Worm (Caenorhabditis elegans) whole organism, midembryonic: ENCODE results near the gene K02A2.1.
A peak's percentile ranks its signal among the peaks of the same experiment; 100 is the strongest.

Experiments used
- T22C8.4 ChIP-seq: fragments of 200-800 bp; sonication (Bioruptor generic); IDR thresholded peaks from 2 replicates; pipeline ENCODE4 v1.3.6; 2022; ENCODE audit warnings: missing genetic modification characterization, missing compliant biosample characterization
- cog-1 ChIP-seq: sonication (generic microtip); optimal IDR thresholded peaks from 2 replicates; lab custom pipeline; 2016; ENCODE audit warnings: missing genetic modification characterization, missing compliant biosample characterization
- flt-1 ChIP-seq: fragments of 200-800 bp; sonication (Bioruptor generic); IDR thresholded peaks from 2 replicates; pipeline ENCODE4 v1.3.6; 2022; ENCODE audit warnings: missing genetic modification characterization, missing compliant biosample characterization
- klf-2 ChIP-seq: fragments of 200-800 bp; sonication (Bioruptor generic); conservative IDR thresholded peaks from 2 replicates; pipeline ENCODE4 v1.3.6; 2022; ENCODE audit warnings: missing genetic modification reagents, missing genetic modification characterization, missing compliant biosample characterization
- med-1 ChIP-seq: sonication (generic microtip); optimal IDR thresholded peaks from 2 replicates; lab custom pipeline; 2017; ENCODE audit warnings: missing genetic modification characterization, mild to moderate bottlenecking, missing compliant biosample characterization, antibody characterized with exemption, missing genetic modification reagents; ENCODE audit not compliant: insufficient read depth
- ref-1 ChIP-seq: fragments of 200-800 bp; sonication (Bioruptor generic); conservative IDR thresholded peaks from 2 replicates; pipeline ENCODE4 v1.3.6; 2022; ENCODE audit warnings: missing genetic modification reagents, missing genetic modification characterization, missing compliant biosample characterization
- tab-1 ChIP-seq: fragments of 200-800 bp; sonication (Bioruptor generic); IDR thresholded peaks from 2 replicates; pipeline ENCODE4 v1.3.6; 2022; ENCODE audit warnings: missing genetic modification characterization, missing compliant biosample characterization
- ztf-23 ChIP-seq: fragments of 200-800 bp; sonication (Bioruptor generic); IDR thresholded peaks from 2 replicates; pipeline ENCODE4 v1.3.6; 2022; ENCODE audit warnings: missing genetic modification reagents, missing genetic modification characterization, missing compliant biosample characterization
- ztf-29 ChIP-seq: fragments of 200-800 bp; sonication (Bioruptor generic); IDR thresholded peaks from 2 replicates; pipeline ENCODE4 v1.3.6; 2022; ENCODE audit warnings: missing genetic modification reagents, missing genetic modification characterization, missing compliant biosample characterization

Gene K02A2.1

ce11 chrII:7420796-7421386 lies 14.2 kb upstream of the K02A2.1 start:
- TF ChIP-seq tab-1 (GFP tag; lab: Robert Waterston, UW) (no peak), ref-1 (GFP tag; lab: Robert Waterston, UW) (no peak), T22C8.4 (GFP tag; lab: Robert Waterston, UW) (no peak), ztf-23 (GFP tag; lab: Robert Waterston, UW) (no peak), flt-1 (GFP tag; lab: Robert Waterston, UW) (no peak), cog-1 (tag; lab: Kevin White, UChicago) (no peak), ztf-29 (no peak), klf-2 (GFP tag; lab: Robert Waterston, UW) (no peak), med-1 (GFP tag; lab: Kevin White, UChicago) (no peak)

ce11 chrII:7432327-7432726 lies 2.7 kb upstream of the K02A2.1 start, which contains the start of gene srd-54:
Gene srd-54 (plus strand): TSS chrII:7432627.
- no peak for TF ChIP-seq tab-1 (GFP tag; lab: Robert Waterston, UW)
- no peak for TF ChIP-seq cog-1 (tag; lab: Kevin White, UChicago)

ce11 chrII:7434182-7434581 lies 876 bp upstream of the K02A2.1 start, which contains the start of gene kcc-3:
Gene kcc-3 (minus strand): TSS chrII:7434282.
- TF ChIP-seq ztf-23 (GFP tag; lab: Robert Waterston, UW) (no peak), klf-2 (GFP tag; lab: Robert Waterston, UW) (no peak), ref-1 (GFP tag; lab: Robert Waterston, UW) (no peak), tab-1 (GFP tag; lab: Robert Waterston, UW) (no peak), T22C8.4 (GFP tag; lab: Robert Waterston, UW) (no peak), ztf-29 (no peak), flt-1 (GFP tag; lab: Robert Waterston, UW) (no peak), med-1 (GFP tag; lab: Kevin White, UChicago) (no peak), cog-1 (tag; lab: Kevin White, UChicago) (no peak)

- TF ChIP-seq klf-2 (GFP tag; lab: Robert Waterston, UW): 0 out of 2 replicates have a peak, but pooled peaks have one; percentile 49
- TF ChIP-seq flt-1 (GFP tag; lab: Robert Waterston, UW): 0 out of 2 replicates have a peak, but pooled peaks have one; percentile 11
Observed at ce11 chrII:7446683-7447082, 11.6 kb downstream of the K02A2.1 start.

- no peak for TF ChIP-seq T22C8.4 (GFP tag; lab: Robert Waterston, UW)
- no peak for TF ChIP-seq tab-1 (GFP tag; lab: Robert Waterston, UW)
- no peak for TF ChIP-seq ref-1 (GFP tag; lab: Robert Waterston, UW)
- no peak for TF ChIP-seq med-1 (GFP tag; lab: Kevin White, UChicago)
- TF ChIP-seq cog-1 (tag; lab: Kevin White, UChicago): no peak
Observed at ce11 chrII:7456184-7456583, 21.1 kb downstream of the K02A2.1 start, which contains the start of gene D1022.3. Gene D1022.3 (minus strand): TSS chrII:7456284.

ce11 chrII:7457210-7457609 lies 22.2 kb downstream of the K02A2.1 start, which contains the start of gene D1022.4:
Gene D1022.4 (minus strand): TSS chrII:7457292.
- no peak for TF ChIP-seq cog-1 (tag; lab: Kevin White, UChicago)

- TF ChIP-seq T22C8.4 (GFP tag; lab: Robert Waterston, UW) (no peak), cog-1 (tag; lab: Kevin White, UChicago) (no peak), ref-1 (GFP tag; lab: Robert Waterston, UW) (no peak), flt-1 (GFP tag; lab: Robert Waterston, UW) (no peak), tab-1 (GFP tag; lab: Robert Waterston, UW) (no peak), ztf-29 (no peak), ztf-23 (GFP tag; lab: Robert Waterston, UW) (no peak), klf-2 (GFP tag; lab: Robert Waterston, UW) (no peak), med-1 (GFP tag; lab: Kevin White, UChicago) (no peak)
Observed at ce11 chrII:7458706-7459105, 23.6 kb downstream of the K02A2.1 start, which contains the start of gene D1022.5. Gene D1022.5 (minus strand): TSS chrII:7458806.

ce11 chrII:7459205-7459604 lies 24.1 kb downstream of the K02A2.1 start, which contains the start of gene D1022.2:
Gene D1022.2 (plus strand): TSS chrII:7459505.
- TF ChIP-seq klf-2 (GFP tag; lab: Robert Waterston, UW) (no peak), ztf-29 (no peak), flt-1 (GFP tag; lab: Robert Waterston, UW) (no peak), med-1 (GFP tag; lab: Kevin White, UChicago) (no peak), ref-1 (GFP tag; lab: Robert Waterston, UW) (no peak)

ce11 chrII:7465519-7465918 lies 30.5 kb downstream of the K02A2.1 start, which contains the start of gene sro-1:
Gene sro-1 (minus strand): TSS chrII:7465619.
- TF ChIP-seq flt-1 (GFP tag; lab: Robert Waterston, UW) (no peak), klf-2 (GFP tag; lab: Robert Waterston, UW) (no peak), med-1 (GFP tag; lab: Kevin White, UChicago) (no peak), ztf-29 (no peak), T22C8.4 (GFP tag; lab: Robert Waterston, UW) (no peak)

ce11 chrII:7469318-7469717 lies 34.3 kb downstream of the K02A2.1 start:
- TF ChIP-seq klf-2 (GFP tag; lab: Robert Waterston, UW) (no peak), flt-1 (GFP tag; lab: Robert Waterston, UW) (no peak), T22C8.4 (GFP tag; lab: Robert Waterston, UW) (no peak), ztf-23 (GFP tag; lab: Robert Waterston, UW) (no peak), med-1 (GFP tag; lab: Kevin White, UChicago) (no peak), ref-1 (GFP tag; lab: Robert Waterston, UW) (no peak), tab-1 (GFP tag; lab: Robert Waterston, UW) (no peak), ztf-29 (no peak), cog-1 (tag; lab: Kevin White, UChicago) (no peak)
